Worm (Caenorhabditis elegans): Measurements from ENCODE around the gene ZK757.10.

Gene ZK757.10

DNA sequence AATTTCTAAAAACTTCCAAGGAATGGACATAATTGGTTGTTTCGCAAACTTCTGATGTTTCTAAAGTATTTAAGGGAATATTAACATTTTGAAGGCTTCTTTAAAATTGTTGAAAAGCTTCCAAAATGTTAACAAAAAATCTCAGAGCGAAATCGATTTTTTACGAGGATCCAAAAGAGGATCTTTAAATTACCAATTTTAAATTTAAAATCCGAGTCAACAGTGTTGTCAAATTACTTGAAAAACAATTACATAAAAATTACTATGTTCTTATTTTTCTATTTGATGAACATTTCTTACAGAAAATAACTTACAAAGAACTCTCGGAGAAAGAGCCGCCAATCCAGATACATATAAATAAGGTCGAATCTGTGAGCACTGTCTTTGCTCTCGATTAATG is at the start of gene ZK757.10:
Gene ZK757.10, plus strand, starts transcription at position 301 of the 400 bp plus-strand sequence.
- TF ChIP-seq tbx-37 (GFP tag; conservative IDR thresholded peaks at IDR 0.05) (no peak), tbx-11 (GFP tag; IDR thresholded peaks at IDR 0.05) (no peak)

DNA sequence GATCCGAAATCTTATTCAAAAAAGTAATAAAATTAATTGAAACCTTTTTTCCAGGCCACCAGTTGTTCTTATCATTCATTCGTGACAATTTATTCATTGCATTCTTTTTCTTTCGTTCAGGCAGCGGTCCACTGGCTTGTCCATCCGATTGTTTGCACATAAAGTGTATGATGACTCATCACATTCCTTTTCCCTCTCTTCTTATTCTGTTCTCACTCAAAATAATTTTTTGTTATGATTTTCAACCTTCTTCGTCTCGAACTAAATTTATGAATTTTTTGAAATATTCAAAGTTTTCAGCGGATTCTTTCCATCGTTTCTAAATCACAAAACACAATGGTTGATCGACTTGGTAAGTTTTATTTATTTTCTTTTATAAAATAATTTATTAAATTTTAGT is 46.5 kb upstream of the ZK757.10 start, which contains the start of gene ZK632.12:
Gene ZK632.12, plus strand, starts transcription at position 301 of the 400 bp plus-strand sequence.
- TF ChIP-seq hmg-4 (GFP tag; optimal IDR thresholded peaks at IDR 0.05) (no peak), hnd-1 (tag; optimal IDR thresholded peaks at IDR 0.05) (no peak), tbx-37 (GFP tag; conservative IDR thresholded peaks at IDR 0.05) (no peak), hmbx-1 (tag; optimal IDR thresholded peaks at IDR 0.05) (no peak), tbx-11 (GFP tag; IDR thresholded peaks at IDR 0.05) (no peak), F13C5.2 (tag; optimal IDR thresholded peaks at IDR 0.05) (no peak), scrt-1 (GFP tag; IDR thresholded peaks at IDR 0.05) (no peak), B0310.2 (tag; optimal IDR thresholded peaks at IDR 0.05) (no peak), flt-1 (GFP tag; IDR thresholded peaks at IDR 0.05) (no peak), aly-1 (tag; optimal IDR thresholded peaks at IDR 0.05) (no peak), sea-1 (GFP tag; conservative IDR thresholded peaks at IDR 0.05) (no peak), pes-1 (GFP tag; IDR thresholded peaks at IDR 0.05) (no peak), ets-7 (tag; optimal IDR thresholded peaks at IDR 0.05) (no peak), ceh-13 (GFP tag; optimal IDR thresholded peaks at IDR 0.05) (no peak), tra-4 (tag; optimal IDR thresholded peaks at IDR 0.05) (no peak)

DNA sequence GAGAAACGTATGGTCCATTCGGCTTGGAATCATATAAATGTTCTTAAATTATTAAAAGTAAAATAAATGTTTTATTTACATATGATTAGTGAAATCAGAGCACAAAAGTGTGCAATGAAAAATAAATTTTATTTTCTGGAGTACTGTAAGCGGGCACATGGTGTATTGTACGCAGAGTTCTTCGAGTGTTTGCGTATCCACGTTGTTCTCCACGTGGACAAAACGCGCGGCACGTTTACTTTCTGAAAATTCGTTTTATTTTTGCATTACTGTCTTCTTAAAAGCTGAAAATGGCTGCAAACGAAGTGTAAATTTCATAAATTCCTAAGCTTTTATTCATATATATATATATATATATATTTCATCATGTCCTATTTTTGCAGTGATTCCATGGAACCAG is 44.5 kb upstream of the ZK757.10 start:
- TF ChIP-seq ama-1 (optimal IDR thresholded peaks at IDR 0.05) (no peak), aly-1 (tag; optimal IDR thresholded peaks at IDR 0.05) (no peak), ceh-36 (tag; optimal IDR thresholded peaks at IDR 0.05) (no peak), tbx-37 (GFP tag; conservative IDR thresholded peaks at IDR 0.05) (no peak), B0310.2 (tag; optimal IDR thresholded peaks at IDR 0.05) (no peak), hnd-1 (tag; optimal IDR thresholded peaks at IDR 0.05) (no peak), F13C5.2 (tag; optimal IDR thresholded peaks at IDR 0.05) (no peak), pes-1 (GFP tag; IDR thresholded peaks at IDR 0.05) (no peak), sea-1 (GFP tag; conservative IDR thresholded peaks at IDR 0.05) (no peak)

DNA sequence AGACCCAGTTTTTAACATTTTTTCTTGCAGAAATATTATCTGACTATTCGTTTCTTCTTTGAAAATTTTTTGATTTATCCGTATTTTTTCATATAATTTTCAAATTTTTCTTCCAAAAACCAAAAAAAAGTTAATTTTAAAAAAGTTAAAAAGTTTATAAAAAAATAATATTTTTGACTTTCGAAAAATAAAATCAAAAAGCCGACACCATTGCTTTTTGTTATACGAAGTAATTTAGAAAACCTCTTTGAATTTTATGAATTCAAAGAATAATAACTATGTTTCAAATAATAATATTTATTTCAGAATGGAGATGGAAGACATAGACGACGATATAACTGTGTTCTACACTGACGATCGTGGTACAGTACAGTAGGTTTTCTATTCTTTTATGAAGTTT is 42.2 kb upstream of the ZK757.10 start, which contains the start of gene K11H3.8:
Gene K11H3.8, plus strand, starts transcription at position 301 of the 400 bp plus-strand sequence.
- TF ChIP-seq scrt-1 (GFP tag; IDR thresholded peaks at IDR 0.05) (no peak), ama-1 (optimal IDR thresholded peaks at IDR 0.05) (no peak), ceh-36 (tag; optimal IDR thresholded peaks at IDR 0.05) (no peak), aly-1 (tag; optimal IDR thresholded peaks at IDR 0.05) (no peak), hnd-1 (tag; optimal IDR thresholded peaks at IDR 0.05) (no peak), hmbx-1 (tag; optimal IDR thresholded peaks at IDR 0.05) (no peak), tbx-11 (GFP tag; IDR thresholded peaks at IDR 0.05) (no peak), tra-4 (tag; optimal IDR thresholded peaks at IDR 0.05) (no peak), flt-1 (GFP tag; IDR thresholded peaks at IDR 0.05) (no peak), F13C5.2 (tag; optimal IDR thresholded peaks at IDR 0.05) (no peak)

DNA sequence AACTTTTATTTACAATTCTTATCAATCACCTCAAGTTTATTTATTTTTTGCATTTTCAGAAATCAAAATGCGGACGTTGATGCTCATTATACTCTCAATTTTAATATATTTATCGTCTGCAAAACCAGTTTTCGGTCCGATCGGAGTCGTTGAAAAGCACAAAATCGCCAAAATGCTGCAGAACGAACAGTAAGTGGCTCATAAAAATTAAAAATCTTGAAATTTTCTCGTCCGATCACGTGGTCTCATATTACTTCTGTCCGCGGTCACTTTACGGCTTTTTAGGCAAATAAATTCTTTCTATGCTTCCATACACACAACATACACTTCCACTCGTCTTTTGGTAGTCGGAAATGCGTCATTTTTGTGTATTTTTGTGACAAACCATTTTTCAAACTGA is 33.3 kb upstream of the ZK757.10 start, which contains the start of gene K11H3.5:
Gene K11H3.5, plus strand, starts transcription at position 54 of the 400 bp plus-strand sequence.
- TF ChIP-seq flt-1 (GFP tag; IDR thresholded peaks at IDR 0.05) (no peak), scrt-1 (GFP tag; IDR thresholded peaks at IDR 0.05) (no peak), tra-4 (tag; optimal IDR thresholded peaks at IDR 0.05) (no peak), hmbx-1 (tag; optimal IDR thresholded peaks at IDR 0.05) (no peak), ceh-13 (GFP tag; optimal IDR thresholded peaks at IDR 0.05) (no peak), hmg-4 (GFP tag; optimal IDR thresholded peaks at IDR 0.05) (no peak), aly-1 (tag; optimal IDR thresholded peaks at IDR 0.05) (no peak), ets-7 (tag; optimal IDR thresholded peaks at IDR 0.05) (no peak)

DNA sequence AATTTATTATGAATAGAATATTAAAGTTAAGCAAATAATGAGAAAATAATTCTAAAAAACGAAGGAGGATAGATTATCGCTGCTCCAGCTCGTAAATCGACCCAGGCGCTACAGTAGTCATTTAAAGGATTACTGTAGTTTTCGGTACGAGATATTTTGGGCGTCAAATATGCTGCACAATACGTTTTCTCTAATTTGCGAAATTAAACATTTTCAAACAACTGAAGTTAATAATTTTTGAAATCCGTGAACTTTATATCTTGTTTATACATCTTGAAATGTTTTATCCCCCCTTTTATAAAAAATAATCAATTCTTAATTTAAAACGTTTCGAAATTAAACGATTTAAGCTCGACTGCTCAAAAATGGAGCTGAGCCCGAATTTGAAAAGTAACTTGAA is 31.0 kb upstream of the ZK757.10 start, which contains the start of gene K11H3.2:
Gene K11H3.2, plus strand, starts transcription at position 301 of the 400 bp plus-strand sequence.
- TF ChIP-seq tra-4 (tag; optimal IDR thresholded peaks at IDR 0.05) (no peak), ets-7 (tag; optimal IDR thresholded peaks at IDR 0.05) (no peak), ceh-13 (GFP tag; optimal IDR thresholded peaks at IDR 0.05) (no peak), B0310.2 (tag; optimal IDR thresholded peaks at IDR 0.05) (no peak), hnd-1 (tag; optimal IDR thresholded peaks at IDR 0.05) (no peak), tbx-37 (GFP tag; conservative IDR thresholded peaks at IDR 0.05) (no peak), ama-1 (optimal IDR thresholded peaks at IDR 0.05) (no peak), hmbx-1 (tag; optimal IDR thresholded peaks at IDR 0.05) (no peak), scrt-1 (GFP tag; IDR thresholded peaks at IDR 0.05) (no peak), hmg-4 (GFP tag; optimal IDR thresholded peaks at IDR 0.05) (no peak), flt-1 (GFP tag; IDR thresholded peaks at IDR 0.05) (no peak), pes-1 (GFP tag; IDR thresholded peaks at IDR 0.05) (no peak), aly-1 (tag; optimal IDR thresholded peaks at IDR 0.05) (no peak), F13C5.2 (tag; optimal IDR thresholded peaks at IDR 0.05) (no peak), sea-1 (GFP tag; conservative IDR thresholded peaks at IDR 0.05) (no peak), tbx-11 (GFP tag; IDR thresholded peaks at IDR 0.05) (no peak), ceh-36 (tag; optimal IDR thresholded peaks at IDR 0.05) (no peak)

DNA sequence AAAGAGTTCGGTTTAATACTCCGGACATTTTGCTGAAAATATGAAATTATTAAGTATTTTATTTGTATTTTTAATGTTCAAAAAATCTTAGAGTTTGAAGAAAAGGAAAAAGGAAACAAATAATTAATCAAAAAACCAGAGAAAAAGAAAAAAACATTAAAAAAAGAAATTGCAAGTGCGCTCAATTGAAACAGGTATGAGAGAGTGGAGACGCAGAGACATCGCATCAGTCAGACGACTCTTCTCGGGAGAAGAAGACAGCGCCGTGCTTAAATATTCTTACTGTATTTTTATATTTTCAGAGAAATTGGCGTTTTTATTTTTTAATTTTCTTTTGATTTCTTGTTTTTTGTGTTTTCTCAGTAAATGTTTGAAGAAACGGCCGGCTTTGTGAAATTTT is 29.0 kb upstream of the ZK757.10 start, which contains the start of gene mrpl-36:
Gene mrpl-36, minus strand, starts transcription at position 34 of the 400 bp plus-strand sequence.
- TF ChIP-seq flt-1 (GFP tag; IDR thresholded peaks at IDR 0.05) (no peak), B0310.2 (tag; optimal IDR thresholded peaks at IDR 0.05) (no peak), aly-1 (tag; optimal IDR thresholded peaks at IDR 0.05) (no peak), ets-7 (tag; optimal IDR thresholded peaks at IDR 0.05) (no peak), ama-1 (optimal IDR thresholded peaks at IDR 0.05) (no peak), tra-4 (tag; optimal IDR thresholded peaks at IDR 0.05) (no peak), scrt-1 (GFP tag; IDR thresholded peaks at IDR 0.05) (no peak), tbx-11 (GFP tag; IDR thresholded peaks at IDR 0.05) (no peak), tbx-37 (GFP tag; conservative IDR thresholded peaks at IDR 0.05) (no peak), ceh-36 (tag; optimal IDR thresholded peaks at IDR 0.05) (no peak), sea-1 (GFP tag; conservative IDR thresholded peaks at IDR 0.05) (no peak), ceh-13 (GFP tag; optimal IDR thresholded peaks at IDR 0.05) (no peak), hmbx-1 (tag; optimal IDR thresholded peaks at IDR 0.05) (no peak), hnd-1 (tag; optimal IDR thresholded peaks at IDR 0.05) (no peak), hmg-4 (GFP tag; optimal IDR thresholded peaks at IDR 0.05) (no peak), F13C5.2 (tag; optimal IDR thresholded peaks at IDR 0.05) (no peak)
